Fruit fly (Drosophila melanogaster): ENCODE results near the gene CG6763.

CG6763 gene

dm6 chr3R:23280806-23281257 is 3.0 kb upstream of the CG6763 start, which contains the start of the genes orb and Cdc16 (continued):
- peak; percentile 88 for TF ChIP-seq BtbVII (GFP tag; optimal IDR thresholded peaks at IDR 0.05)
- TF ChIP-seq Gsc (GFP tag; IDR thresholded peaks at IDR 0.05): no peak
- peak; percentile 92 for TF ChIP-seq CG8924 (tag; optimal IDR thresholded peaks at IDR 0.05)
- TF ChIP-seq fd3F (GFP tag; optimal IDR thresholded peaks at IDR 0.05): peak; percentile 91
- TF ChIP-seq maf-S (GFP tag; optimal IDR thresholded peaks at IDR 0.05): peak; percentile 70
- TF ChIP-seq Hmr (GFP tag; optimal IDR thresholded peaks at IDR 0.05): peak; percentile 92
- TF ChIP-seq CG11504 (tag; optimal IDR thresholded peaks at IDR 0.05): peak; percentile 92
- peak; percentile 62 for TF ChIP-seq Bdp1 (GFP tag; optimal IDR thresholded peaks at IDR 0.05)
- TF ChIP-seq CG6791 (GFP tag; IDR thresholded peaks at IDR 0.05; ENCODE audit: partially characterized antibody): no peak
- TF ChIP-seq pfk (GFP tag; optimal IDR thresholded peaks at IDR 0.05): no peak
- TF ChIP-seq CG5245 (GFP tag; optimal IDR thresholded peaks at IDR 0.05): peak; percentile 89
- no peak for TF ChIP-seq Sin3A (optimal IDR thresholded peaks at IDR 0.05)
- peak; percentile 78 for TF ChIP-seq Oaz (GFP tag; IDR thresholded peaks at IDR 0.05)
- peak; percentile 90 for TF ChIP-seq Oli (tag; optimal IDR thresholded peaks at IDR 0.05)
- peak; percentile 84 for TF ChIP-seq ems (GFP tag; optimal IDR thresholded peaks at IDR 0.05)
- TF ChIP-seq CG14014 (GFP tag; IDR thresholded peaks at IDR 0.05): peak; percentile 90
- TF ChIP-seq crp (GFP tag; optimal IDR thresholded peaks at IDR 0.05): peak; percentile 87 to 98
- TF ChIP-seq Side (GFP tag; optimal IDR thresholded peaks at IDR 0.05): peak; percentile 57
- TF ChIP-seq CG6272 (GFP tag; IDR thresholded peaks at IDR 0.05): peak; percentile 88
- peak; percentile 76 for TF ChIP-seq CG1529 (GFP tag; optimal IDR thresholded peaks at IDR 0.05)
- peak; percentile 22 for TF ChIP-seq Myb (GFP tag; optimal IDR thresholded peaks at IDR 0.05)
- peak; percentile 92 for TF ChIP-seq CG8388 (GFP tag; optimal IDR thresholded peaks at IDR 0.05)
- peak; percentile 90 for TF ChIP-seq CG10979 (tag; optimal IDR thresholded peaks at IDR 0.05)
- peak; percentile 95 for TF ChIP-seq stc (GFP tag; IDR thresholded peaks at IDR 0.05)
- peak; percentile 85 for TF ChIP-seq ap (GFP tag; IDR thresholded peaks at IDR 0.05)
- no peak for TF ChIP-seq hth (optimal IDR thresholded peaks at IDR 0.05)
- peak; percentile 48 for TF ChIP-seq CG7928 (GFP tag; optimal IDR thresholded peaks at IDR 0.05)
- peak; percentile 89 for TF ChIP-seq CG10654 (GFP tag; optimal IDR thresholded peaks at IDR 0.05)
- TF ChIP-seq salm (tag; optimal IDR thresholded peaks at IDR 0.05): peak; percentile 87
- TF ChIP-seq trh (GFP tag; optimal IDR thresholded peaks at IDR 0.05): peak; percentile 86
- peak; percentile 30 for TF ChIP-seq fd102C (GFP tag; optimal IDR thresholded peaks at IDR 0.05)
- no peak for TF ChIP-seq hkb (optimal IDR thresholded peaks at IDR 0.05)
- peak; percentile 94 for TF ChIP-seq hkb (GFP tag; IDR thresholded peaks at IDR 0.05)
- peak; percentile 88 for TF ChIP-seq otp (GFP tag; IDR thresholded peaks at IDR 0.05)
- peak; percentile 83 for TF ChIP-seq CG10543 (GFP tag; optimal IDR thresholded peaks at IDR 0.05)
- TF ChIP-seq ewg (GFP tag; optimal IDR thresholded peaks at IDR 0.05): peak; percentile 77
- TF ChIP-seq CG2875 (GFP tag; optimal IDR thresholded peaks at IDR 0.05): peak; percentile 76
- no peak for TF ChIP-seq vnd (GFP tag; IDR thresholded peaks at IDR 0.05; ENCODE audit: partially characterized antibody)
- TF ChIP-seq Xrp1 (GFP tag; IDR thresholded peaks at IDR 0.05): peak; percentile 96
- TF ChIP-seq NK7.1 (GFP tag; optimal IDR thresholded peaks at IDR 0.05): peak; percentile 39
- TF ChIP-seq klu (GFP tag; IDR thresholded peaks at IDR 0.05): peak; percentile 76
- TF ChIP-seq H15 (GFP tag; IDR thresholded peaks at IDR 0.05): peak; percentile 88
- TF ChIP-seq unc-4 (GFP tag; IDR thresholded peaks at IDR 0.05; ENCODE audit: partially characterized antibody): peak; percentile 37
- TF ChIP-seq da (GFP tag; optimal IDR thresholded peaks at IDR 0.05): peak; percentile 16
- TF ChIP-seq kah (GFP tag; optimal IDR thresholded peaks at IDR 0.05): peak; percentile 64
- peak; percentile 92 for TF ChIP-seq ind (GFP tag; optimal IDR thresholded peaks at IDR 0.05)
- no peak for TF ChIP-seq Atf-2 (GFP tag; optimal IDR thresholded peaks at IDR 0.05)
- TF ChIP-seq CG15601 (tag; optimal IDR thresholded peaks at IDR 0.05): peak; percentile 92
- TF ChIP-seq lilli (GFP tag; optimal IDR thresholded peaks at IDR 0.05): peak; percentile 91
- no peak for TF ChIP-seq lov (optimal IDR thresholded peaks at IDR 0.05)
- TF ChIP-seq lov (GFP tag; IDR thresholded peaks at IDR 0.05): peak; percentile 81; the same call in 2 of the 3 replicates
- no peak for TF ChIP-seq wek (GFP tag; optimal IDR thresholded peaks at IDR 0.05)

Data from whole organism, embryonic.